Worm (Caenorhabditis elegans): ENCODE data around the gene arrd-8.

arrd-8 gene

DNA sequence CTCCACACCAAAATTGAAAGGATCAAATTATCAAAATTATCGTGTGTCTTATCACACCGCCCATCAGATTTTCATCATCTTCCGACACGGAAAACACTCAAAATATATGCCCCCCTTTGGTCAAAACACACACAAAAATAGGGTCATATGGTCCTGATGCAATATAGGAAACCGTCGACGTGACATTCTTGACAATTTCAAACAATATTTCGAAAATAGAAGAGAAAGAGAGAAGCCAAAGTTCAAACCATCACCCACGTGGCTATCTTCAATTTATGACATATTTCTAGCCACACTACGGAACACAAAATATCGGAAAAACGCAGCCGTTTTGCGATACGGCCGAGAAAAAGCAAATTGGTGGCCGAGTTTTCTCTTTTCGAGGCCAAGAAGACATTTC lies 14.3 kb upstream of the arrd-8 start (continued):
- no peak for TF ChIP-seq aly-2 (tag; optimal IDR thresholded peaks at IDR 0.05)
- TF ChIP-seq mdl-1 (tag; optimal IDR thresholded peaks at IDR 0.05), result peak in 1 of 2 experiments; percentile 28
- TF ChIP-seq lin-13 (GFP tag; optimal IDR thresholded peaks at IDR 0.05), result no peak
- TF ChIP-seq lir-3 (tag; optimal IDR thresholded peaks at IDR 0.05; ENCODE audit: poor library complexity), result no peak
- no peak for TF ChIP-seq xbp-1 (tag; optimal IDR thresholded peaks at IDR 0.05)
- TF ChIP-seq unc-98 (GFP tag; IDR thresholded peaks at IDR 0.05), result no peak

DNA sequence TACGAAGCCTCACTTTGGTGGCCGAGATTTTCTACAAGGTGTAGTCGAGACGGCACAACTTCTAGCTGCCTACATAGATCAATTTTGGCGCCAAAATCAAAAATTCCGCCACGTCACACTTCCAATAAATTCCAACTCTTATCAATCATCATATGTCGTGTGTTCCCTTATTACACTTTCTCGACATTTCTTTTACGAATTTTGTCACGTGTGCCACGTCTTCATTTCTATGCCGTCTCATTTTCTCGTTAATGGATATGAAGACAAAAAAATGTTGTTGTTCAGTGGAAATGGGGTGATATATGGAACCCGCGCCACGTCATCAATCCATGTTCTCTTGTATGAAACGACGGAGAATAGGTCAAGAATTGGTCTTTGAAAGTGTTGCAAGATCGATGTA lies 13.3 kb upstream of the arrd-8 start:
- TF ChIP-seq pag-3 (tag; optimal IDR thresholded peaks at IDR 0.05; ENCODE audit: borderline replicate concordance, insufficient read depth) (no peak), elt-3 (tag; optimal IDR thresholded peaks at IDR 0.05) (peak in 3 of 6 experiments; percentile 24 to 84 (median 37)), mdl-1 (tag; optimal IDR thresholded peaks at IDR 0.05) (peak in 1 of 2 experiments; percentile 75), lin-35 (GFP tag; optimal IDR thresholded peaks at IDR 0.05) (peak in 1 of 2 experiments; percentile 71), egl-27 (tag; optimal IDR thresholded peaks at IDR 0.05) (no peak), ama-1 (optimal IDR thresholded peaks at IDR 0.05) (no peak), nhr-76 (tag; optimal IDR thresholded peaks at IDR 0.05) (no peak), nhr-90 (tag; optimal IDR thresholded peaks at IDR 0.05; ENCODE audit: poor library complexity) (peak; percentile 9), efl-1 (optimal IDR thresholded peaks at IDR 0.05) (no peak), efl-1 (GFP tag; optimal IDR thresholded peaks at IDR 0.05 in 1 of 2) (peak in 1 of 2 experiments; percentile 15), nhr-71 (tag; optimal IDR thresholded peaks at IDR 0.05) (peak; percentile 64), hpl-2 (GFP tag; optimal IDR thresholded peaks at IDR 0.05) (no peak), nhr-85 (tag) (peak; percentile 74), nhr-19 (GFP tag; conservative IDR thresholded peaks at IDR 0.05) (peak; percentile 45), snu-23 (GFP tag; optimal IDR thresholded peaks at IDR 0.05) (peak; percentile 33), nhr-20 (tag; optimal IDR thresholded peaks at IDR 0.05) (peak; percentile 48), lin-14 (GFP tag; optimal IDR thresholded peaks at IDR 0.05) (peak; percentile 18), hlh-4 (tag; optimal IDR thresholded peaks at IDR 0.05) (no peak), blmp-1 (tag; optimal IDR thresholded peaks at IDR 0.05) (peak; percentile 79), nhr-47 (tag; optimal IDR thresholded peaks at IDR 0.05) (peak; percentile 12), dpl-1 (GFP tag; optimal IDR thresholded peaks at IDR 0.05) (peak in 1 of 3 experiments; percentile 48)

DNA sequence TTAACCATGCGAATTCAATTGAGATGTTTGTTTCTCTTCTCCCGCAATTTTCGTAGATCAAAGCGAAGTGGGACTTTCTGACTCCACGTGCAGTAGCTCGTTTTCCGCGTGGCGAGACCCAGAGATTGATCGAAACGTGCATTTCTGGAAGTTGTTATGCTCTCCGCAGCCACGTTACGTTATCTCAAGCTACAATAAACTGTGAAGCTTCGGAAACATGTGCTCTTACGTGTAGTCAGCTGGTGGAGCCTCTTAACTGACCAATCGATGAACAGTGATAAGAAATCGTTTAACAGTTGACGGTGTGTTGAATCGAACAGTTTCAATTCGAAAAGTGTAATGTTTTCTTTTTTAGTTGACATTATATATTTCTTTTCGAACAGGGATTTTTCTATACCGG lies 12.7 kb upstream of the arrd-8 start:
- TF ChIP-seq efl-1 (optimal IDR thresholded peaks at IDR 0.05), result no peak
- TF ChIP-seq efl-1 (GFP tag; optimal IDR thresholded peaks at IDR 0.05 in 1 of 2), result peak in 1 of 2 experiments; percentile 60
- TF ChIP-seq aha-1 (tag; optimal IDR thresholded peaks at IDR 0.05), result no peak
- peak; percentile 59 for TF ChIP-seq elt-2 (tag; optimal IDR thresholded peaks at IDR 0.05)
- no peak for TF ChIP-seq mef-2 (tag; optimal IDR thresholded peaks at IDR 0.05)
- peak in 1 of 2 experiments; percentile 3 for TF ChIP-seq mdl-1 (tag; optimal IDR thresholded peaks at IDR 0.05)
- no peak for TF ChIP-seq dpl-1 (GFP tag; optimal IDR thresholded peaks at IDR 0.05)
- TF ChIP-seq nhr-237 (tag; optimal IDR thresholded peaks at IDR 0.05), result no peak

DNA sequence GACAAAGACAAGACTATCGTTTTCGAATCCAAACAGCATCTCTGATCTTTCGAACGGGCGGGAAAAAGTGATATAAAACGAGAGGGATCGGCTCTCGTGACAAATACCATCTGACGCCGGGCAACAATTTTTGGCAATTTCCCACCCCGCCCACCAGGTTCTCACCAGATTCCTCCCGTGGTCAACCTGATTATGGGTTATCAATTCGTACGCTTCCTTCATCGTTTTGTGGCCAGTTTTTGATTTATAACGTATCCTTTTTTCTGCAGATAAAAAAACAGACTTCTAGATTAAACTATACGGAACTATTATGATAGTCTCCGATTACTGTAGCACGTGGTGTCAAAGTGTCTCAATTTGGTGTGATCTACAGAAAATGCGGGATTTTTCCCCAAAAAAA lies 12.0 kb upstream of the arrd-8 start:
- TF ChIP-seq lin-35 (GFP tag; optimal IDR thresholded peaks at IDR 0.05) (peak in 1 of 2 experiments; percentile 58), nhr-85 (tag) (peak; percentile 75), zip-4 (GFP tag; optimal IDR thresholded peaks at IDR 0.05) (no peak), blmp-1 (tag; optimal IDR thresholded peaks at IDR 0.05) (peak; percentile 44), mdl-1 (tag; optimal IDR thresholded peaks at IDR 0.05) (peak in 1 of 2 experiments; percentile 42), nhr-20 (tag; optimal IDR thresholded peaks at IDR 0.05) (peak; percentile 38), elt-3 (tag; optimal IDR thresholded peaks at IDR 0.05) (peak in 1 of 6 experiments; percentile 40), F16B12.6 (tag; optimal IDR thresholded peaks at IDR 0.05) (no peak), nhr-76 (tag; optimal IDR thresholded peaks at IDR 0.05) (no peak), nhr-90 (tag; optimal IDR thresholded peaks at IDR 0.05; ENCODE audit: poor library complexity) (peak; percentile 6), efl-1 (optimal IDR thresholded peaks at IDR 0.05) (no peak), efl-1 (GFP tag; optimal IDR thresholded peaks at IDR 0.05 in 1 of 2) (peak in 1 of 2 experiments; percentile 89), snu-23 (GFP tag; optimal IDR thresholded peaks at IDR 0.05) (peak; percentile 3), dsc-1 (tag; optimal IDR thresholded peaks at IDR 0.05) (no peak), nhr-71 (tag; optimal IDR thresholded peaks at IDR 0.05) (peak; percentile 46), unc-130 (tag; optimal IDR thresholded peaks at IDR 0.05) (peak; percentile 31), fkh-4 (tag; optimal IDR thresholded peaks at IDR 0.05; ENCODE audit: borderline replicate concordance) (no peak)

All from whole organism, L1 larva.